Worm (Caenorhabditis elegans) whole organism, L2 larva: Measurements from ENCODE around the gene C08G9.2.

Experiments used
- dmd-4 ChIP-seq: sonication (generic microtip); optimal IDR thresholded peaks from 2 replicates; lab custom pipeline; 2017; ENCODE audit warnings: missing biosample characterization, missing genetic modification characterization
- elt-3 ChIP-seq: sonication (generic microtip); optimal IDR thresholded peaks from 2 replicates; lab custom pipeline; 2017; ENCODE audit warnings: missing biosample characterization, missing genetic modification characterization
- nhr-237 ChIP-seq: fragments of 150-350 bp; optimal IDR thresholded peaks from 2 replicates; lab custom pipeline; 2014; ENCODE audit warnings: missing biosample characterization, missing genetic modification characterization
- sma-9 ChIP-seq, 2 experiments: fragments of 150-350 bp in 1 of 2; sonication (generic microtip) in 1 of 2; optimal IDR thresholded peaks; 2 replicates each; lab custom pipeline; 2014 to 2016; ENCODE audit warnings: missing genetic modification characterization in 2 of 2, mild to moderate bottlenecking in 1 of 2, missing biosample characterization in 1 of 2, missing compliant biosample characterization in 1 of 2, missing genetic modification reagents in 1 of 2, moderate library complexity in 1 of 2
- snpc-4 ChIP-seq: fragments of 150-350 bp; optimal IDR thresholded peaks from 2 replicates; lab custom pipeline; 2014; ENCODE audit warnings: missing biosample characterization, missing genetic modification characterization
- unc-62 ChIP-seq: fragments of 150-350 bp; optimal IDR thresholded peaks from 2 replicates; lab custom pipeline; 2014; ENCODE audit warnings: missing biosample characterization, missing genetic modification reagents, missing genetic modification characterization
- zag-1 ChIP-seq: fragments of 150-350 bp; optimal IDR thresholded peaks from 2 replicates; lab custom pipeline; 2014; ENCODE audit warnings: missing biosample characterization, missing genetic modification characterization

DNA sequence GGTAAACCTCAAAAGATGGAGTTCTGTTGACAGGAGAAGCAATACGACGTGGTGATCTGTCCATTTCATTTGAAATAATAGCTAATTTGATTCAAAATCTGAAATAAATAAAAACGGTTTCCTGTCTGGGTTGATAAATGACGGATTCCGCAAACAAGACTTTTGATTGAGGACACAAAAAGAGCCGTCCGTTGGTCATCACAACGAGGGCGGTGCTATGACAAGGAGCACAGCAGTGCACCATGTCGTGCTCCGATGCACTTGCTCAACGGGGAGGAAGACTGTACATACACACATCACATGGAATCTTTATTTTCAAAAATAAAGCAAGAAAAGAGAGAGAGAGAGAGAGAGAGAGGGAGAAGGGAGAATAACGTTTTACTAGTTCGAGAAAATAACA, 31.0 kb downstream of the C08G9.2 start, which contains the start of gene nep-16:
- TF ChIP-seq nhr-237 (tag; lab: Kevin White, UChicago), result no peak
- TF ChIP-seq elt-3 (tag; lab: Kevin White, UChicago), result no peak
- no peak for TF ChIP-seq sma-9 (GFP tag; optimal IDR thresholded peaks at IDR 0.05; lab: Kevin White, UChicago)
- no peak for TF ChIP-seq sma-9 (tag; optimal IDR thresholded peaks at IDR 0.05; lab: Kevin White, UChicago)
- no peak for TF ChIP-seq unc-62
- TF ChIP-seq snpc-4, result no peak
- no peak for TF ChIP-seq dmd-4 (tag; lab: Kevin White, UChicago)
- TF ChIP-seq zag-1, result no peak
